Fruit fly (Drosophila melanogaster): Measurements from ENCODE around the gene Taf6.

Gene Taf6

DNA sequence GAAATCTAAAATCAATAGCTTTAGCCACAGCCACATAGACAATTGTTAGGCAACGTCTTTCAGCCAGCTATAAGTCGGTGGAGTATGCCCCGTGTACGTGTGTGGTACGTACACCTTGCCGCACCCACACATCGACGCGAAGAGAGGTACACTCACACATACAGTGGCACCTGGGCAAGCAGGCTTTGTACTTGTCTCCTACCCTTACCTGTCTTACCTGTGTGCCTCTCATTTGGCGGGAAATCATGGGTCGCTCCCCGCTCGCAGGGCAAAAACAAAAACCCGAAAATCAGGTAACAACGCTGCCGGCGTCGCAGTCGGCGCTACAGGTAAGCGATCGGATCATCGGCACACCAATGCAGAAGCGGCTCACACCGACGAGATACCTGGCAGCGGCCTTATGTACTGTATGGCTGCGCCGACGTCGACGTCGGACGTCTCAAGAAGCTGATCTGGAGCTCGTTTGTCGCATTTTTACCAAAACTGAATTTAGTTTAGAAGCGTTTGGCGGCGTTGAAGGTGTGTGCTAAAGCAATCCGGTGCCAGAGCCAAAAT is 36.7 kb upstream of the Taf6 start:
- TF ChIP-seq CG14655 (GFP tag; optimal IDR thresholded peaks at IDR 0.05) (no peak), CG12605 (GFP tag; IDR thresholded peaks at IDR 0.05) (peak; percentile 30; the same call in 1 of the 2 replicates), EcR (GFP tag; optimal IDR thresholded peaks at IDR 0.05) (peak; percentile 82), rn (GFP tag; IDR thresholded peaks at IDR 0.05) (no peak)

DNA sequence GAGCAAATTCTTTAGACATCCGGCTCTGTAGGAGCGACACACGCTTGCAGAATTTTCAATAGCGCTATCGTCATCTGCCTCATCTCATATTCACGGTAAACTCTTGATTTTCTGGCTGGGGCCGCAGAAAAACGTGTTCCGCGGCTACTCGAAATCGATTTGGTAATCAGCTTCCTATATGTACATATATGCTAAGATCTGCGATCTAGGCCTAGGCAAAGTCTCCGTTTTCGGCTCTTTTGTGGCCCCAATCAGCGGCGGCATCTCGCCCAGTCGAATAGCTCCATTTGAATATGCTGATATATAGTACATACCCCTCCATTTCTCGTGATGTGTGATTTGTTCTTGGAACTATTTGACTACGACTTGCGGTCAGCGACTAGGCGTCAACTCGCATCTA is 35.9 kb upstream of the Taf6 start:
- TF ChIP-seq CG10348 (GFP tag; IDR thresholded peaks at IDR 0.05) (no peak), CG13204 (GFP tag; optimal IDR thresholded peaks at IDR 0.05) (no peak), Snoo (tag; optimal IDR thresholded peaks at IDR 0.05) (no peak), CG8301 (tag; optimal IDR thresholded peaks at IDR 0.05) (no peak), CG14655 (GFP tag; optimal IDR thresholded peaks at IDR 0.05) (no peak)

DNA sequence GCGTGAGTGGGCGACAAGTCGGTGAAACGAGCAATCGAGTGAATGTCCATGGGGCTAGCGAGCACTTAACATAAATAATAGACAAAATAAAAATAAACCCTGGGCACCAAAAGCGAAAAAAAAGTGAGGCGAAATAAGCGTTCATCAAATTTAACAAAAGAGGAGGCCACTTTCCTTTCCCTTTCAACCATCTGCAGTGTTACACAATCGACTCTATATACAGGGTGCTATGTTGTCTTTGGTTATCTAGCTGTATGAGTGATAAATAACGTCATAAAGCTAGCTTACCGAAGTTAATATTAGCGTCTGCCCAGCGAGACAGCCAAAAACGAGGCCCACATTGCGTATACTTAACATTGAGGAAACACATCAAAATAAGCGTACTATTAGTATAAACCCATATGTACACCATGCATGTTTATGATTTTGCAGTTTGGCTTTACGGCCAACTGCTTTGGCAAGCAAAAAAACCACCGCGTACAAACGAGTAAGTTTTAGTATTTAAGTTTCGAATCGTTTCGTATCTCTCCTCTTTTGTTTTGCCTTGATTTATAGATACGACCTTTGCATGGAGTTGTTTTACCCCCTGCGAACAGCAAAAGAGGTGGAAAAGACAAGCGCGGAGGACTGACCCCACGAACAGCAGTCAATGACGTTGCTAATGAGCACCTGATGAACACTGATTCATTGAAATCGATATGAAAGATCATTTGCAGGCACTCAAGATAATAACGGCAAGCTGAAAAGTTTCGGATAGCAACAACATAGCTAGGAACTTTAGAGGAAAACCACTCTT is 33.8 kb upstream of the Taf6 start:
- TF ChIP-seq EcR (GFP tag; optimal IDR thresholded peaks at IDR 0.05) (peak; percentile 14), CG8301 (tag; optimal IDR thresholded peaks at IDR 0.05) (no peak), CG4496 (GFP tag; IDR thresholded peaks at IDR 0.05) (no peak), rn (GFP tag; IDR thresholded peaks at IDR 0.05) (no peak), CG9948 (tag; optimal IDR thresholded peaks at IDR 0.05) (no peak)

DNA sequence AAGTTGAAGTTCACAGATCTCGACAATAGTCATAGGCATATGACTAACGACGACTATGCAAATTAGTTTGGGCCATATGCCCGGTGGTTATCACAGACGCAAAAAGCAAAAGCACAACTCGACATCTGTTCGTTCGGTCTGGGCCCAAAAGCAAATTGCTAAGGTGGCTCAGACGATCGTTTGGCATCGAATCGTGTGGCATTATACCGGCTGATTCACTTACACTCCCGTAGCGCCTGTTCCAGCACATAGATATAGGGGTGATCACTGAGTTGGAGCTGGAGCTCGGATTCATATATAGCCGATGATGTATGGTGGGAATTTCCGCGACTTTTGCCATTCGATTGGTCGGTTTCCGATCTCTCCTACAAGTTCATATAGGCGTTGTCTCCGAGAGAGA is 32.8 kb upstream of the Taf6 start:
- TF ChIP-seq CG17806 (tag; optimal IDR thresholded peaks at IDR 0.05) (no peak), D1 (tag; optimal IDR thresholded peaks at IDR 0.05) (no peak), CG12605 (GFP tag; IDR thresholded peaks at IDR 0.05) (no peak), EcR (GFP tag; optimal IDR thresholded peaks at IDR 0.05) (no peak), CG4496 (GFP tag; IDR thresholded peaks at IDR 0.05) (no peak), fd96Ca (GFP tag; IDR thresholded peaks at IDR 0.05) (no peak), Pif1B (GFP tag; optimal IDR thresholded peaks at IDR 0.05) (no peak), gl (tag; optimal IDR thresholded peaks at IDR 0.05) (no peak), CG32121 (GFP tag; IDR thresholded peaks at IDR 0.05) (no peak), CG13204 (GFP tag; optimal IDR thresholded peaks at IDR 0.05) (no peak), CG34367 (tag; optimal IDR thresholded peaks at IDR 0.05) (no peak), CG8159 (tag; optimal IDR thresholded peaks at IDR 0.05) (no peak), CG10348 (GFP tag; IDR thresholded peaks at IDR 0.05) (no peak), Snoo (tag; optimal IDR thresholded peaks at IDR 0.05) (no peak), CG8301 (tag; optimal IDR thresholded peaks at IDR 0.05) (no peak), Ets98B (GFP tag; IDR thresholded peaks at IDR 0.05) (no peak), CG14655 (GFP tag; optimal IDR thresholded peaks at IDR 0.05) (no peak), Pif1A (GFP tag; optimal IDR thresholded peaks at IDR 0.05) (no peak)

DNA sequence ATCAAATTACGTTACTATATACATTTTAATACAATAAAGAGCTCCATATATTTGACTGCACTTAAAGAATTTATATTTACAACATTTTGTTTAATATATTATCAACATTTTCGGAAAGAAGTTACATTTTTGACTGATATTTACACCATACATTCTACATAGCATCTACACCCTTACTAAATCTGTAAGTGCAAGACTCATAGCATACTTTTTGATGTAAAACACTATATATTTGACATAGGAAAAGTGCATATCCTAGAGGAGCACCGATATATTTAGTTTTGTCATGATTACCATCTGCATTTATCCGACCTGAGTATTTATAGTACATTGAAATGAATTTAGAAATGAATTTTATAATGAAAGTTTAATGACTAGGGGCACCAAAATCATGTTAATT is 29.9 kb upstream of the Taf6 start:
- no peak for TF ChIP-seq CG15710 (tag; optimal IDR thresholded peaks at IDR 0.05)
- TF ChIP-seq CG8159 (tag; optimal IDR thresholded peaks at IDR 0.05): no peak
- no peak for TF ChIP-seq CG4496 (GFP tag; IDR thresholded peaks at IDR 0.05)
- no peak for TF ChIP-seq CG34367 (tag; optimal IDR thresholded peaks at IDR 0.05)
- TF ChIP-seq Snoo (tag; optimal IDR thresholded peaks at IDR 0.05): no peak
- no peak for TF ChIP-seq CG10348 (GFP tag; IDR thresholded peaks at IDR 0.05)
- TF ChIP-seq CG17806 (tag; optimal IDR thresholded peaks at IDR 0.05): no peak
- TF ChIP-seq CG14655 (GFP tag; optimal IDR thresholded peaks at IDR 0.05): no peak
- no peak for TF ChIP-seq CG8301 (tag; optimal IDR thresholded peaks at IDR 0.05)
- no peak for TF ChIP-seq Pif1B (GFP tag; optimal IDR thresholded peaks at IDR 0.05)
- TF ChIP-seq CG13204 (GFP tag; optimal IDR thresholded peaks at IDR 0.05): no peak
- no peak for TF ChIP-seq gl (tag; optimal IDR thresholded peaks at IDR 0.05)
- no peak for TF ChIP-seq EcR (GFP tag; optimal IDR thresholded peaks at IDR 0.05)
- TF ChIP-seq Pif1A (GFP tag; optimal IDR thresholded peaks at IDR 0.05): no peak
- no peak for TF ChIP-seq CG9948 (tag; optimal IDR thresholded peaks at IDR 0.05)
- TF ChIP-seq CG32121 (GFP tag; IDR thresholded peaks at IDR 0.05): no peak

DNA sequence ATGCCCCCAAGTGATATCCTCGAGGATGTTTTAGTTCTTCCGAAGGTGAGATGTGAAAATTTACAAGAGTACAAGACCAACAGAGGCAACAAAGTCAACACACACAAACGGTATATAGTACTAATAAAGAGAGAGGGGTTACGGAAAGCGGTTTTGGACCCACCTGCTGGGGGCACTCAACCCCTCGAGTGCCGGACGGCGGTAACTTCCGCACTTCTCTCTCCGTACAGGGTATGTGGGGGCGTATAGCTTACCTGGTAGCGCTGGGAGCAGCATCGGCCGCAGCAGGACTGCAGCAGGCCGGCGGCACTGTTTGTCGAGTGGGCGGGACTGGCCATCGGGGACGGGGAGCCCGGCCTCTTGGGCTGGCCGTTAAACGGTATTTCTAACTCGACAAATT is 29.5 kb upstream of the Taf6 start:
- TF ChIP-seq Snoo (tag; optimal IDR thresholded peaks at IDR 0.05): no peak
- no peak for TF ChIP-seq CG32121 (GFP tag; IDR thresholded peaks at IDR 0.05)
- no peak for TF ChIP-seq rn (GFP tag; IDR thresholded peaks at IDR 0.05)
- TF ChIP-seq CG15710 (tag; optimal IDR thresholded peaks at IDR 0.05): no peak
- TF ChIP-seq CG12605 (GFP tag; IDR thresholded peaks at IDR 0.05): no peak
- no peak for TF ChIP-seq CG9948 (tag; optimal IDR thresholded peaks at IDR 0.05)

DNA sequence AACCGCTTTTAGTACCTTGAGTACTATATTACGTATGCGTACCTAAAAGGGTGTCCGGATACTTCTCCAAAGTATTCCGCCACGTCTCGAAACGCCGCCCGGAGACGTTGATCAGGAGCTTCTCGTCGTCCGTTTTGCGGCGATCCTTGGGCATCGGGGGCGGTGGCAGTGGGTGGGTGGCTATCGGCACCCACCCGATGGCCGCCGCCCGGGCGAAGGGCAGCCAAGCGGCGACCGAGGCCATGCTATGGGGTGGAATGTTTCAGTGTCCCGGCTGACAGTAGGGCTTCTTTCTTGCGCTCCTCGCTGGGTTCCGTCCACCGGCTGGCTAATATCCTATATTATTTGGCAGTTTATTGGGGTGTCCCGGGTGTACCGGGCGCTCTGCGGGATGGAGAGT is 24.4 kb upstream of the Taf6 start:
- TF ChIP-seq CG4496 (GFP tag; IDR thresholded peaks at IDR 0.05): no peak
- TF ChIP-seq Snoo (tag; optimal IDR thresholded peaks at IDR 0.05): no peak
- TF ChIP-seq CG8301 (tag; optimal IDR thresholded peaks at IDR 0.05): no peak
- TF ChIP-seq CG15710 (tag; optimal IDR thresholded peaks at IDR 0.05): no peak
- no peak for TF ChIP-seq Ets98B (GFP tag; IDR thresholded peaks at IDR 0.05)
- TF ChIP-seq CG9948 (tag; optimal IDR thresholded peaks at IDR 0.05): no peak
- TF ChIP-seq CG32121 (GFP tag; IDR thresholded peaks at IDR 0.05): no peak
- no peak for TF ChIP-seq rn (GFP tag; IDR thresholded peaks at IDR 0.05)
- TF ChIP-seq Pif1B (GFP tag; optimal IDR thresholded peaks at IDR 0.05): no peak
- TF ChIP-seq gl (tag; optimal IDR thresholded peaks at IDR 0.05): no peak
